Worm (Caenorhabditis elegans) whole organism, L4 larva: ENCODE data around the gene C10G8.4.
A peak's percentile ranks its signal among the peaks of the same experiment; 100 is the strongest.

Experiments used
- D1046.2 ChIP-seq: fragments of 200-800 bp; sonication (Bioruptor generic); IDR thresholded peaks from 2 replicates; pipeline ENCODE4 v1.3.6; 2022; ENCODE audit warnings: missing genetic modification characterization, missing compliant biosample characterization
- F26F4.8 ChIP-seq: fragments of 200-800 bp; sonication (Bioruptor generic); conservative IDR thresholded peaks from 2 replicates; pipeline ENCODE4 v1.3.6; 2022; ENCODE audit warnings: missing genetic modification characterization, missing compliant biosample characterization
- F37D6.2 ChIP-seq: sonication (generic microtip); optimal IDR thresholded peaks from 2 replicates; lab custom pipeline; 2016; ENCODE audit warnings: mild to moderate bottlenecking, missing genetic modification characterization, missing compliant biosample characterization
- R02D3.7 ChIP-seq: fragments of 150-350 bp; sonication (generic microtip); optimal IDR thresholded peaks from 3 replicates; lab custom pipeline; 2014; ENCODE audit warnings: missing biosample characterization, missing genetic modification characterization
- T20F7.1 ChIP-seq: fragments of 200-800 bp; sonication (Bioruptor generic); optimal IDR thresholded peaks from 2 replicates; lab custom pipeline; 2018; ENCODE audit warnings: mild to moderate bottlenecking, missing genetic modification characterization, missing compliant biosample characterization
- T26A8.4 ChIP-seq: fragments of 200-800 bp; sonication (Bioruptor generic); IDR thresholded peaks from 2 replicates; pipeline ENCODE4 v1.3.6; 2022; ENCODE audit warnings: missing genetic modification characterization, missing compliant biosample characterization
- Y75B8A.6 ChIP-seq: fragments of 200-800 bp; sonication (Bioruptor generic); IDR thresholded peaks from 2 replicates; pipeline ENCODE4 v1.3.6; 2022; ENCODE audit warnings: missing genetic modification reagents, missing genetic modification characterization, missing compliant biosample characterization
- ZK546.5 ChIP-seq, 2 experiments: sonication (generic microtip); optimal IDR thresholded peaks; 2 replicates each; lab custom pipeline; 2017; ENCODE audit warnings: missing biosample characterization in 2 of 2, missing genetic modification characterization in 2 of 2
- attf-4 ChIP-seq: sonication (generic microtip); optimal IDR thresholded peaks from 3 replicates; lab custom pipeline; 2017; ENCODE audit warnings: missing biosample characterization, missing genetic modification characterization
- ceh-32 ChIP-seq: sonication (generic microtip); optimal IDR thresholded peaks from 2 replicates; lab custom pipeline; 2016; ENCODE audit warnings: mild to moderate bottlenecking, missing genetic modification characterization, missing compliant biosample characterization; ENCODE audit not compliant: poor library complexity
- ceh-82 ChIP-seq: sonication (generic microtip); optimal IDR thresholded peaks from 2 replicates; lab custom pipeline; 2017; ENCODE audit warnings: missing biosample characterization, missing genetic modification characterization
- daf-12 ChIP-seq: fragments of 150-350 bp; optimal IDR thresholded peaks from 2 replicates; lab custom pipeline; 2014; ENCODE audit warnings: missing biosample characterization, missing genetic modification reagents, missing genetic modification characterization
- daf-16 ChIP-seq, 3 experiments: sonication (generic microtip); optimal IDR thresholded peaks; 2 replicates each; lab custom pipeline; 2016 to 2017; ENCODE audit warnings: missing genetic modification characterization in 3 of 3, missing genetic modification reagents in 3 of 3, mild to moderate bottlenecking in 2 of 3, missing compliant biosample characterization in 2 of 3, missing biosample characterization in 1 of 3, moderate library complexity in 1 of 3
- daf-8 ChIP-seq: fragments of 200-800 bp; sonication (Bioruptor generic); IDR thresholded peaks from 2 replicates; pipeline ENCODE4 v1.3.6; 2022; ENCODE audit warnings: missing genetic modification characterization, missing compliant biosample characterization
- dmd-6 ChIP-seq: fragments of 200-800 bp; sonication (Bioruptor generic); IDR thresholded peaks from 2 replicates; pipeline ENCODE4 v1.3.6; 2022; ENCODE audit warnings: missing genetic modification reagents, missing genetic modification characterization, missing compliant biosample characterization
- dmd-8 ChIP-seq: fragments of 200-800 bp; sonication (Bioruptor generic); IDR thresholded peaks from 2 replicates; pipeline ENCODE4 v1.3.6; 2022; ENCODE audit warnings: missing genetic modification characterization, missing compliant biosample characterization
- egl-43 ChIP-seq: fragments of 200-800 bp; sonication (Bioruptor generic); IDR thresholded peaks from 2 replicates; pipeline ENCODE4 v1.3.6; 2022; ENCODE audit warnings: missing genetic modification reagents, missing genetic modification characterization, missing compliant biosample characterization
- gei-8 ChIP-seq: fragments of 200-800 bp; sonication (Bioruptor generic); optimal IDR thresholded peaks from 2 replicates; lab custom pipeline; 2018; ENCODE audit warnings: mild to moderate bottlenecking, missing genetic modification characterization, missing compliant biosample characterization
- hif-1 ChIP-seq, 2 experiments: sonication (generic microtip); optimal IDR thresholded peaks; 2 replicates each; lab custom pipeline; 2016 to 2017; ENCODE audit warnings: missing compliant biosample characterization in 2 of 2, missing genetic modification characterization in 2 of 2, missing genetic modification reagents in 2 of 2, missing genotype in 2 of 2, mild to moderate bottlenecking in 1 of 2
- hlh-11 ChIP-seq: fragments of 200-800 bp; sonication (Bioruptor generic); optimal IDR thresholded peaks from 2 replicates; lab custom pipeline; 2018; ENCODE audit warnings: mild to moderate bottlenecking, missing genetic modification characterization, missing compliant biosample characterization
- jun-1 ChIP-seq: fragments of 150-350 bp; optimal IDR thresholded peaks from 2 replicates; lab custom pipeline; 2014; ENCODE audit warnings: missing biosample characterization, missing genetic modification reagents, missing genetic modification characterization
- lim-7 ChIP-seq: fragments of 200-800 bp; sonication (Bioruptor generic); IDR thresholded peaks from 2 replicates; pipeline ENCODE4 v1.3.6; 2022; ENCODE audit warnings: missing genetic modification characterization, missing compliant biosample characterization
- lin-1 ChIP-seq: fragments of 200-800 bp; sonication (Bioruptor generic); IDR thresholded peaks from 2 replicates; pipeline ENCODE4 v1.3.6; 2022; ENCODE audit warnings: missing genetic modification reagents, missing genetic modification characterization, missing compliant biosample characterization
- lin-29 ChIP-seq: fragments of 200-800 bp; sonication (Bioruptor generic); IDR thresholded peaks from 2 replicates; pipeline ENCODE4 v1.3.6; 2022; ENCODE audit warnings: missing genetic modification reagents, missing genetic modification characterization, missing compliant biosample characterization
- lin-38 ChIP-seq: fragments of 200-800 bp; sonication (Bioruptor generic); IDR thresholded peaks from 2 replicates; pipeline ENCODE4 v1.3.6; 2022; ENCODE audit warnings: missing genetic modification reagents, missing genetic modification characterization, missing compliant biosample characterization
- lir-3 ChIP-seq: sonication (generic microtip); optimal IDR thresholded peaks from 2 replicates; lab custom pipeline; 2016; ENCODE audit warnings: mild to moderate bottlenecking, missing genetic modification characterization, missing compliant biosample characterization
- madf-5 ChIP-seq, 2 experiments: fragments of 200-800 bp; sonication (Bioruptor generic); IDR thresholded peaks; 2 replicates each; pipeline ENCODE4 v1.3.6; 2022; ENCODE audit warnings: missing compliant biosample characterization in 2 of 2, missing genetic modification characterization in 2 of 2
- madf-9 ChIP-seq: fragments of 200-800 bp; sonication (Bioruptor generic); conservative IDR thresholded peaks from 2 replicates; pipeline ENCODE4 v1.3.6; 2022; ENCODE audit warnings: missing genetic modification reagents, missing genetic modification characterization, missing compliant biosample characterization
- mdl-1 ChIP-seq, 2 experiments: fragments of 150-350 bp in 1 of 2; sonication (generic microtip) in 1 of 2; optimal IDR thresholded peaks; 2 replicates each; lab custom pipeline; 2014 to 2017; ENCODE audit warnings: missing biosample characterization in 2 of 2, missing genetic modification characterization in 2 of 2
- mdt-29 ChIP-seq: fragments of 200-800 bp; sonication (Bioruptor generic); IDR thresholded peaks from 2 replicates; pipeline ENCODE4 v1.3.6; 2022; ENCODE audit warnings: missing genetic modification reagents, missing genetic modification characterization, missing compliant biosample characterization
- mxl-3 ChIP-seq: fragments of 200-800 bp; sonication (Bioruptor generic); optimal IDR thresholded peaks from 2 replicates; lab custom pipeline; 2018; ENCODE audit warnings: mild to moderate bottlenecking, missing genetic modification characterization, missing compliant biosample characterization
- nhr-11 ChIP-seq: fragments of 150-350 bp; optimal IDR thresholded peaks from 2 replicates; lab custom pipeline; 2014; ENCODE audit warnings: missing biosample characterization, missing genetic modification characterization
- nhr-25 ChIP-seq: sonication (generic microtip); optimal IDR thresholded peaks from 2 replicates; lab custom pipeline; 2017; ENCODE audit warnings: missing genetic modification characterization, mild to moderate bottlenecking, missing compliant biosample characterization, antibody characterized with exemption, moderate library complexity, borderline replicate concordance; ENCODE audit not compliant: insufficient read depth
- nhr-28 ChIP-seq: fragments of 150-350 bp; optimal IDR thresholded peaks from 2 replicates; lab custom pipeline; 2014; ENCODE audit warnings: missing biosample characterization, missing genetic modification characterization
- nhr-42 ChIP-seq: fragments of 200-800 bp; sonication (Bioruptor generic); IDR thresholded peaks from 2 replicates; pipeline ENCODE4 v1.3.6; 2022; ENCODE audit warnings: missing genetic modification characterization, missing compliant biosample characterization
- pha-4 ChIP-seq, 2 experiments: fragments of 150-350 bp in 1 of 2; fragments of 200-800 bp in 1 of 2; sonication (Bioruptor generic) in 1 of 2; IDR thresholded peaks in 1 of 2; optimal IDR thresholded peaks in 1 of 2; 2 replicates each; pipeline versions ENCODE4 v1.3.6 to Lab custom; 2014 to 2022; ENCODE audit warnings: missing genetic modification characterization in 2 of 2, missing genetic modification reagents in 2 of 2, missing biosample characterization in 1 of 2, missing compliant biosample characterization in 1 of 2
- php-3 ChIP-seq: fragments of 200-800 bp; sonication (Bioruptor generic); IDR thresholded peaks from 2 replicates; pipeline ENCODE4 v1.3.6; 2022; ENCODE audit warnings: missing genetic modification reagents, missing genetic modification characterization, missing compliant biosample characterization
- pqm-1 ChIP-seq: sonication (generic microtip); optimal IDR thresholded peaks from 2 replicates; lab custom pipeline; 2017; ENCODE audit warnings: missing biosample characterization, missing genetic modification characterization
- saeg-2 ChIP-seq: fragments of 200-800 bp; sonication (Bioruptor generic); IDR thresholded peaks from 2 replicates; pipeline ENCODE4 v1.3.6; 2022; ENCODE audit warnings: missing genetic modification reagents, missing genetic modification characterization, missing compliant biosample characterization
- sdz-12 ChIP-seq: fragments of 200-800 bp; sonication (Bioruptor generic); optimal IDR thresholded peaks from 2 replicates; lab custom pipeline; 2018; ENCODE audit warnings: mild to moderate bottlenecking, missing genetic modification characterization, missing compliant biosample characterization
- set-16 ChIP-seq: fragments of 200-800 bp; sonication (Bioruptor generic); IDR thresholded peaks from 2 replicates; pipeline ENCODE4 v1.3.6; 2022; ENCODE audit warnings: missing genetic modification reagents, missing genetic modification characterization, missing compliant biosample characterization
- snpc-4 ChIP-seq: fragments of 150-350 bp; optimal IDR thresholded peaks from 2 replicates; lab custom pipeline; 2014; ENCODE audit warnings: missing biosample characterization, missing genetic modification characterization
- tra-1 ChIP-seq: fragments of 200-800 bp; sonication (Bioruptor generic); IDR thresholded peaks from 2 replicates; pipeline ENCODE4 v1.3.6; 2022; ENCODE audit warnings: missing genetic modification reagents, missing genetic modification characterization, missing compliant biosample characterization
- unc-39 ChIP-seq: sonication (generic microtip); optimal IDR thresholded peaks from 2 replicates; lab custom pipeline; 2017; ENCODE audit warnings: missing biosample characterization, missing genetic modification characterization
- vab-7 ChIP-seq: fragments of 200-800 bp; sonication (Bioruptor generic); IDR thresholded peaks from 2 replicates; pipeline ENCODE4 v1.3.6; 2022; ENCODE audit warnings: missing genetic modification reagents, missing genetic modification characterization, missing compliant biosample characterization
- zag-1 ChIP-seq: fragments of 150-350 bp; optimal IDR thresholded peaks from 2 replicates; lab custom pipeline; 2014; ENCODE audit warnings: missing biosample characterization, missing genetic modification characterization

The C10G8.4 gene

ce11 chrV:5271487-5271886 lies 40.2 kb upstream of the C10G8.4 start (continued):
- peak; percentile 42 to 80 for TF ChIP-seq daf-16 (GFP tag; optimal IDR thresholded peaks at IDR 0.05; lab: Kevin White, UChicago)
- peak; percentile 76 for TF ChIP-seq daf-16 (tag; optimal IDR thresholded peaks at IDR 0.05; lab: Kevin White, UChicago)
- TF ChIP-seq jun-1 = peak; percentile 33
- no peak for TF ChIP-seq madf-5 (GFP tag; IDR thresholded peaks at IDR 0.05; lab: Robert Waterston, UW)
- no peak for TF ChIP-seq lim-7

ce11 chrV:5272034-5272433 lies 39.7 kb upstream of the C10G8.4 start:
- TF ChIP-seq D1046.2 (no peak), daf-16 (GFP tag; optimal IDR thresholded peaks at IDR 0.05; lab: Kevin White, UChicago) (no peak), daf-16 (tag; optimal IDR thresholded peaks at IDR 0.05; lab: Kevin White, UChicago) (peak; percentile 51), attf-4 (tag; lab: Kevin White, UChicago) (no peak), dmd-8 (GFP tag; lab: Robert Waterston, UW) (no peak), Y75B8A.6 (no peak), zag-1 (no peak), tra-1 (GFP tag; lab: Robert Waterston, UW) (no peak), lin-29 (GFP tag; lab: Robert Waterston, UW) (no peak), set-16 (GFP tag; lab: Robert Waterston, UW) (no peak), gei-8 (GFP tag; lab: Kevin White, UChicago) (no peak), ceh-32 (tag; lab: Kevin White, UChicago) (no peak), R02D3.7 (tag; lab: Kevin White, UChicago) (no peak), daf-12 (tag; lab: Kevin White, UChicago) (no peak), nhr-28 (tag; lab: Kevin White, UChicago) (peak; percentile 7), T26A8.4 (GFP tag; lab: Robert Waterston, UW) (no peak), F37D6.2 (tag; lab: Kevin White, UChicago) (no peak), F26F4.8 (GFP tag; lab: Robert Waterston, UW) (no peak), daf-8 (no peak), snpc-4 (tag; lab: Kevin White, UChicago) (no peak), lin-38 (0 out of 2 replicates have a peak, but pooled peaks have one; percentile 7), sdz-12 (GFP tag; lab: Kevin White, UChicago) (no peak), lir-3 (tag; lab: Kevin White, UChicago) (no peak), ZK546.5 (tag; optimal IDR thresholded peaks at IDR 0.05; lab: Kevin White, UChicago) (no peak), php-3 (GFP tag; lab: Robert Waterston, UW) (no peak), dmd-6 (GFP tag; lab: Robert Waterston, UW) (peak; percentile 53)

- TF ChIP-seq madf-9 (GFP tag; lab: Robert Waterston, UW) = no peak
- TF ChIP-seq vab-7 (GFP tag; lab: Robert Waterston, UW) = no peak
- TF ChIP-seq mdt-29 (GFP tag; lab: Robert Waterston, UW) = no peak
- no peak for TF ChIP-seq mdl-1 (tag; optimal IDR thresholded peaks at IDR 0.05; lab: Kevin White, UChicago)
- TF ChIP-seq unc-39 (tag; lab: Kevin White, UChicago) = no peak
- TF ChIP-seq ceh-82 (tag; lab: Kevin White, UChicago) = no peak
- TF ChIP-seq Y75B8A.6 = no peak
- TF ChIP-seq hlh-11 = peak; percentile 70
- no peak for TF ChIP-seq daf-16 (GFP tag; optimal IDR thresholded peaks at IDR 0.05; lab: Kevin White, UChicago)
- peak; percentile 52 for TF ChIP-seq daf-16 (tag; optimal IDR thresholded peaks at IDR 0.05; lab: Kevin White, UChicago)
- TF ChIP-seq saeg-2 (GFP tag; lab: Robert Waterston, UW) = no peak
- peak; percentile 48 for TF ChIP-seq nhr-28 (tag; lab: Kevin White, UChicago)
- peak; percentile 15; the same call in 1 of the 2 replicates for TF ChIP-seq egl-43 (GFP tag; lab: Robert Waterston, UW)
- TF ChIP-seq nhr-25 (tag; lab: Kevin White, UChicago) = no peak
- TF ChIP-seq snpc-4 (tag; lab: Kevin White, UChicago) = no peak
- TF ChIP-seq tra-1 (GFP tag; lab: Robert Waterston, UW) = no peak
- peak; percentile 46; the same call in 1 of the 2 replicates for TF ChIP-seq dmd-6 (GFP tag; lab: Robert Waterston, UW)
- no peak for TF ChIP-seq lin-1
- no peak for TF ChIP-seq F37D6.2 (tag; lab: Kevin White, UChicago)
- TF ChIP-seq pha-4 (GFP tag; IDR thresholded peaks at IDR 0.05; lab: Robert Waterston, UW) = no peak
- no peak for TF ChIP-seq pha-4 (tag; optimal IDR thresholded peaks at IDR 0.05; lab: Kevin White, UChicago)
- no peak for TF ChIP-seq daf-12 (tag; lab: Kevin White, UChicago)
- TF ChIP-seq T20F7.1 (GFP tag; lab: Kevin White, UChicago) = no peak
- no peak for TF ChIP-seq nhr-42 (GFP tag; lab: Robert Waterston, UW)
- peak; percentile 81 for TF ChIP-seq mxl-3 (GFP tag; lab: Kevin White, UChicago)
- TF ChIP-seq hif-1 (tag; optimal IDR thresholded peaks at IDR 0.05; lab: Kevin White, UChicago) = no peak
- TF ChIP-seq pqm-1 = no peak
- TF ChIP-seq nhr-11 (tag; lab: Kevin White, UChicago) = no peak
These were observed 39.1 kb upstream of the C10G8.4 start for ce11 chrV:5272619-5273074.
